Worm (Caenorhabditis elegans) whole organism, L3 larva: ENCODE measurements around the gene F28F8.7.

Experiments
- ceh-16 ChIP-seq: sonication (generic microtip); optimal IDR thresholded peaks from 2 replicates; lab custom pipeline; 2017; ENCODE audit warnings: missing biosample characterization, missing genetic modification characterization
- ceh-82 ChIP-seq: fragments of 150-350 bp; optimal IDR thresholded peaks from 2 replicates; lab custom pipeline; 2014; ENCODE audit warnings: missing biosample characterization, missing genetic modification characterization
- jun-1 ChIP-seq: fragments of 150-350 bp; optimal IDR thresholded peaks from 2 replicates; lab custom pipeline; 2014; ENCODE audit warnings: missing biosample characterization, missing genetic modification reagents, missing genetic modification characterization
- lin-15B ChIP-seq: fragments of 150-350 bp; optimal IDR thresholded peaks from 2 replicates; lab custom pipeline; 2014; ENCODE audit warnings: missing biosample characterization, missing genetic modification characterization
- pqm-1 ChIP-seq: fragments of 150-350 bp; optimal IDR thresholded peaks from 2 replicates; lab custom pipeline; 2017; ENCODE audit warnings: missing biosample characterization, missing genetic modification characterization, inconsistent platforms
- snpc-4 ChIP-seq: fragments of 150-350 bp; optimal IDR thresholded peaks from 2 replicates; lab custom pipeline; 2014; ENCODE audit warnings: missing biosample characterization, missing genetic modification characterization
- tbx-2 ChIP-seq: sonication (generic microtip); optimal IDR thresholded peaks from 2 replicates; lab custom pipeline; 2016; ENCODE audit warnings: mild to moderate bottlenecking, missing genetic modification characterization, missing compliant biosample characterization
- unc-39 ChIP-seq: sonication (generic microtip); optimal IDR thresholded peaks from 4 replicates; lab custom pipeline; 2017; ENCODE audit warnings: missing biosample characterization, missing genetic modification characterization
- ztf-4 ChIP-seq: fragments of 150-350 bp; optimal IDR thresholded peaks from 2 replicates; lab custom pipeline; 2014; ENCODE audit warnings: missing biosample characterization, missing genetic modification characterization

- no peak for TF ChIP-seq pqm-1
- no peak for TF ChIP-seq tbx-2 (tag; lab: Kevin White, UChicago)
- no peak for TF ChIP-seq ztf-4 (tag; lab: Kevin White, UChicago)
- no peak for TF ChIP-seq ceh-16 (tag; lab: Kevin White, UChicago)
- no peak for TF ChIP-seq snpc-4 (tag; lab: Kevin White, UChicago)
- no peak for TF ChIP-seq ceh-82 (tag; lab: Kevin White, UChicago)
- no peak for TF ChIP-seq lin-15B (tag; lab: Kevin White, UChicago)
- no peak for TF ChIP-seq jun-1 (tag; lab: Kevin White, UChicago)
- no peak for TF ChIP-seq unc-39
Measured at ce11 chrV:15605045-15605444, 14.6 kb upstream of the F28F8.7 start, which contains the start of gene fbxa-154.
